Fruit fly (Drosophila melanogaster) Kc167 (cell line): ENCODE data around the gene CG9609.

Source experiments
- Sin3A ChIP-seq: fragments of >200 bp; optimal IDR thresholded peaks from 2 replicates; lab custom pipeline; 2018; ENCODE audit warnings: missing external identifiers
- insv ChIP-seq: fragments of >200 bp; optimal IDR thresholded peaks from 3 replicates; lab custom pipeline; 2018; ENCODE audit warnings: missing external identifiers

- TF ChIP-seq insv (lab: Kevin White, UChicago) (no peak), Sin3A (no peak)
Measured at dm6 chrX:16747467-16747866, 39.3 kb downstream of the CG9609 start.
